Worm (Caenorhabditis elegans): ENCODE data around the gene nsy-1.

nsy-1 gene

ce11 chrII:5060719-5061118, 38.2 kb downstream of the nsy-1 start, which contains the start of gene pho-12:
Gene pho-12, minus strand, starts transcription at chrII:5060819.
- TF ChIP-seq ceh-82 (tag; optimal IDR thresholded peaks at IDR 0.05) (no peak), sup-37 (GFP tag; optimal IDR thresholded peaks at IDR 0.05) (no peak), unc-130 (tag; optimal IDR thresholded peaks at IDR 0.05) (no peak)

- TF ChIP-seq elt-3 (tag; optimal IDR thresholded peaks at IDR 0.05) (peak in 1 of 6 experiments; percentile 80), hlh-17 (GFP tag; optimal IDR thresholded peaks at IDR 0.05; ENCODE audit: borderline replicate concordance) (no peak), pag-3 (tag; optimal IDR thresholded peaks at IDR 0.05; ENCODE audit: borderline replicate concordance, insufficient read depth) (no peak), ztf-4 (tag; optimal IDR thresholded peaks at IDR 0.05) (no peak), dsc-1 (tag; optimal IDR thresholded peaks at IDR 0.05) (peak; percentile 39), lin-13 (GFP tag; optimal IDR thresholded peaks at IDR 0.05) (peak; percentile 41), unc-130 (tag; optimal IDR thresholded peaks at IDR 0.05) (peak; percentile 45), nhr-12 (tag; optimal IDR thresholded peaks at IDR 0.05) (no peak), ceh-82 (tag; optimal IDR thresholded peaks at IDR 0.05) (peak in 2 of 3 experiments; percentile 37 to 79), sup-37 (GFP tag; optimal IDR thresholded peaks at IDR 0.05) (no peak), nhr-71 (tag; optimal IDR thresholded peaks at IDR 0.05) (peak; percentile 75), egl-13 (tag; optimal IDR thresholded peaks at IDR 0.05) (no peak), ceh-63 (GFP tag; optimal IDR thresholded peaks at IDR 0.05) (no peak), nhr-11 (tag; optimal IDR thresholded peaks at IDR 0.05) (no peak), unc-30 (tag; optimal IDR thresholded peaks at IDR 0.05) (no peak), nhr-76 (tag; optimal IDR thresholded peaks at IDR 0.05) (no peak), irx-1 (tag; optimal IDR thresholded peaks at IDR 0.05) (no peak), lin-39 (tag; optimal IDR thresholded peaks at IDR 0.05) (no peak), C04F5.9 (tag; optimal IDR thresholded peaks at IDR 0.05) (no peak), aha-1 (tag; optimal IDR thresholded peaks at IDR 0.05) (no peak), nhr-90 (tag; optimal IDR thresholded peaks at IDR 0.05; ENCODE audit: poor library complexity) (peak; percentile 60), lin-35 (GFP tag; optimal IDR thresholded peaks at IDR 0.05) (peak; percentile 84 to 94), dpl-1 (GFP tag; optimal IDR thresholded peaks at IDR 0.05) (peak; percentile 82 to 91 (median 84)), fkh-4 (tag; optimal IDR thresholded peaks at IDR 0.05; ENCODE audit: borderline replicate concordance) (no peak), blmp-1 (tag; optimal IDR thresholded peaks at IDR 0.05) (peak; percentile 71), pax-3 (tag; optimal IDR thresholded peaks at IDR 0.05) (peak; percentile 53), mef-2 (tag; optimal IDR thresholded peaks at IDR 0.05) (peak; percentile 51), unc-62 (GFP tag; optimal IDR thresholded peaks at IDR 0.05) (no peak), nhr-19 (GFP tag; conservative IDR thresholded peaks at IDR 0.05) (peak; percentile 56), vab-15 (tag; optimal IDR thresholded peaks at IDR 0.05) (peak; percentile 60), mdl-1 (tag; optimal IDR thresholded peaks at IDR 0.05) (peak in 1 of 2 experiments; percentile 42), ces-1 (GFP tag; optimal IDR thresholded peaks at IDR 0.05) (no peak), elt-2 (tag; optimal IDR thresholded peaks at IDR 0.05) (no peak), lsy-2 (tag; optimal IDR thresholded peaks at IDR 0.05) (peak; percentile 71 to 94), unc-86 (tag; optimal IDR thresholded peaks at IDR 0.05) (peak; percentile 49), ama-1 (optimal IDR thresholded peaks at IDR 0.05) (no peak), ceh-88 (GFP tag; IDR thresholded peaks at IDR 0.05) (peak; percentile 46; the same call in 1 of the 2 replicates), fkh-8 (tag; optimal IDR thresholded peaks at IDR 0.05) (peak; percentile 75), nhr-77 (tag; optimal IDR thresholded peaks at IDR 0.05) (peak; percentile 62), F16B12.6 (tag; optimal IDR thresholded peaks at IDR 0.05) (peak; percentile 65), swsn-7 (tag; optimal IDR thresholded peaks at IDR 0.05) (peak; percentile 59), mep-1 (tag; optimal IDR thresholded peaks at IDR 0.05) (peak; percentile 69), xbp-1 (tag; optimal IDR thresholded peaks at IDR 0.05) (peak; percentile 56), lin-15B (tag; optimal IDR thresholded peaks at IDR 0.05) (peak; percentile 87), mab-9 (GFP tag; IDR thresholded peaks at IDR 0.05) (no peak), lir-3 (tag; optimal IDR thresholded peaks at IDR 0.05; ENCODE audit: poor library complexity) (peak; percentile 73), rnt-1 (tag; optimal IDR thresholded peaks at IDR 0.05) (peak; percentile 82), nhr-20 (tag; optimal IDR thresholded peaks at IDR 0.05) (peak; percentile 66), nhr-84 (tag; optimal IDR thresholded peaks at IDR 0.05) (no peak)
Observed at ce11 chrII:5061794-5062368, 39.3 kb downstream of the nsy-1 start, which contains the start of gene smc-5. Gene smc-5, plus strand, starts transcription at chrII:5062125.
